Worm (Caenorhabditis elegans) whole organism, L4 larva: Measurements from ENCODE around the gene enol-1.

ENCODE experiments used
- D1046.2 ChIP-seq: fragments of 200-800 bp; sonication (Bioruptor generic); IDR thresholded peaks from 2 replicates; pipeline ENCODE4 v1.3.6; 2022; ENCODE audit warnings: missing genetic modification characterization, missing compliant biosample characterization
- F10B5.3 ChIP-seq: sonication (generic microtip); optimal IDR thresholded peaks from 2 replicates; lab custom pipeline; 2016; ENCODE audit warnings: mild to moderate bottlenecking, missing genetic modification characterization, missing compliant biosample characterization
- F37D6.2 ChIP-seq: sonication (generic microtip); optimal IDR thresholded peaks from 2 replicates; lab custom pipeline; 2016; ENCODE audit warnings: mild to moderate bottlenecking, missing genetic modification characterization, missing compliant biosample characterization
- F44E2.7 ChIP-seq: fragments of 200-800 bp; sonication (Bioruptor generic); IDR thresholded peaks from 2 replicates; pipeline ENCODE4 v2.1.2; 2022; ENCODE audit warnings: missing genetic modification characterization, missing compliant biosample characterization
- F49E8.2 ChIP-seq: sonication (generic microtip); optimal IDR thresholded peaks from 2 replicates; lab custom pipeline; 2016; ENCODE audit warnings: missing compliant biosample characterization, mild to moderate bottlenecking, missing genetic modification characterization, borderline replicate concordance
- T20F7.1 ChIP-seq: fragments of 200-800 bp; sonication (Bioruptor generic); optimal IDR thresholded peaks from 2 replicates; lab custom pipeline; 2018; ENCODE audit warnings: mild to moderate bottlenecking, missing genetic modification characterization, missing compliant biosample characterization
- T26A8.4 ChIP-seq: fragments of 200-800 bp; sonication (Bioruptor generic); IDR thresholded peaks from 2 replicates; pipeline ENCODE4 v1.3.6; 2022; ENCODE audit warnings: missing genetic modification characterization, missing compliant biosample characterization
- Y105C5A.15 ChIP-seq: fragments of 200-800 bp; sonication (Bioruptor generic); IDR thresholded peaks from 2 replicates; pipeline ENCODE4 v1.3.6; 2022; ENCODE audit warnings: missing genetic modification characterization, missing compliant biosample characterization
- Y5F2A.4 ChIP-seq: fragments of 200-800 bp; sonication (Bioruptor generic); optimal IDR thresholded peaks from 2 replicates; lab custom pipeline; 2018; ENCODE audit warnings: mild to moderate bottlenecking, missing genetic modification characterization, missing compliant biosample characterization
- Y75B8A.6 ChIP-seq: fragments of 200-800 bp; sonication (Bioruptor generic); IDR thresholded peaks from 2 replicates; pipeline ENCODE4 v1.3.6; 2022; ENCODE audit warnings: missing genetic modification reagents, missing genetic modification characterization, missing compliant biosample characterization
- aha-1 ChIP-seq: fragments of 150-350 bp; peaks from one replicate; lab custom pipeline; 2014; ENCODE audit warnings: missing biosample characterization, missing genetic modification characterization
- aly-2 ChIP-seq: sonication (generic microtip); optimal IDR thresholded peaks from 2 replicates; lab custom pipeline; 2018; ENCODE audit warnings: missing biosample characterization, missing genetic modification characterization
- attf-4 ChIP-seq: sonication (generic microtip); optimal IDR thresholded peaks from 3 replicates; lab custom pipeline; 2017; ENCODE audit warnings: missing biosample characterization, missing genetic modification characterization
- ceh-20 ChIP-seq: fragments of 200-800 bp; sonication (Bioruptor generic); IDR thresholded peaks from 2 replicates; pipeline ENCODE4 v1.3.6; 2022; ENCODE audit warnings: missing genetic modification reagents, missing genetic modification characterization, missing compliant biosample characterization
- ceh-28 ChIP-seq: fragments of 150-350 bp; optimal IDR thresholded peaks from 2 replicates; lab custom pipeline; 2014; ENCODE audit warnings: missing biosample characterization, missing genetic modification reagents, missing genetic modification characterization
- ceh-82 ChIP-seq: sonication (generic microtip); optimal IDR thresholded peaks from 2 replicates; lab custom pipeline; 2017; ENCODE audit warnings: missing biosample characterization, missing genetic modification characterization
- ces-1 ChIP-seq: fragments of 150-350 bp; sonication (generic microtip); optimal IDR thresholded peaks from 4 replicates; lab custom pipeline; 2014; ENCODE audit warnings: missing biosample characterization, missing genetic modification reagents, missing genetic modification characterization
- cey-2 ChIP-seq: sonication (generic microtip); optimal IDR thresholded peaks from 3 replicates; lab custom pipeline; 2017; ENCODE audit warnings: missing genetic modification characterization, mild to moderate bottlenecking, missing compliant biosample characterization, antibody characterized with exemption, borderline replicate concordance; ENCODE audit not compliant: insufficient read depth
- daf-16 ChIP-seq, 3 experiments: sonication (generic microtip); optimal IDR thresholded peaks; 2 replicates each; lab custom pipeline; 2016 to 2017; ENCODE audit warnings: missing genetic modification characterization in 3 of 3, missing genetic modification reagents in 3 of 3, mild to moderate bottlenecking in 2 of 3, missing compliant biosample characterization in 2 of 3, missing biosample characterization in 1 of 3, moderate library complexity in 1 of 3
- daf-8 ChIP-seq: fragments of 200-800 bp; sonication (Bioruptor generic); IDR thresholded peaks from 2 replicates; pipeline ENCODE4 v1.3.6; 2022; ENCODE audit warnings: missing genetic modification characterization, missing compliant biosample characterization
- egl-27 ChIP-seq: sonication (generic microtip); optimal IDR thresholded peaks from 3 replicates; lab custom pipeline; 2017; ENCODE audit warnings: missing biosample characterization, missing genetic modification reagents, missing genetic modification characterization
- jun-1 ChIP-seq: fragments of 150-350 bp; optimal IDR thresholded peaks from 2 replicates; lab custom pipeline; 2014; ENCODE audit warnings: missing biosample characterization, missing genetic modification reagents, missing genetic modification characterization
- lim-7 ChIP-seq: fragments of 200-800 bp; sonication (Bioruptor generic); IDR thresholded peaks from 2 replicates; pipeline ENCODE4 v1.3.6; 2022; ENCODE audit warnings: missing genetic modification characterization, missing compliant biosample characterization
- madf-5 ChIP-seq, 2 experiments: fragments of 200-800 bp; sonication (Bioruptor generic); IDR thresholded peaks; 2 replicates each; pipeline ENCODE4 v1.3.6; 2022; ENCODE audit warnings: missing compliant biosample characterization in 2 of 2, missing genetic modification characterization in 2 of 2
- mes-2 ChIP-seq: sonication (generic microtip); optimal IDR thresholded peaks from 2 replicates; lab custom pipeline; 2016; ENCODE audit warnings: missing genotype, mild to moderate bottlenecking, missing genetic modification characterization, missing compliant biosample characterization; ENCODE audit not compliant: poor library complexity, severe bottlenecking
- mxl-2 ChIP-seq: fragments of 200-800 bp; sonication (Bioruptor generic); conservative IDR thresholded peaks from 2 replicates; pipeline ENCODE4 v1.3.6; 2022; ENCODE audit warnings: missing genetic modification reagents, missing genetic modification characterization, missing compliant biosample characterization
- nhr-237 ChIP-seq: sonication (generic microtip); optimal IDR thresholded peaks from 2 replicates; lab custom pipeline; 2017; ENCODE audit warnings: missing biosample characterization, missing genetic modification characterization
- nhr-48 ChIP-seq: sonication (generic microtip); optimal IDR thresholded peaks from 2 replicates; lab custom pipeline; 2016; ENCODE audit warnings: mild to moderate bottlenecking, missing genetic modification characterization, missing compliant biosample characterization
- nhr-77 ChIP-seq: fragments of 150-350 bp; optimal IDR thresholded peaks from 2 replicates; lab custom pipeline; 2014; ENCODE audit warnings: missing biosample characterization, missing genetic modification characterization
- pha-4 ChIP-seq, 2 experiments: fragments of 150-350 bp in 1 of 2; fragments of 200-800 bp in 1 of 2; sonication (Bioruptor generic) in 1 of 2; IDR thresholded peaks in 1 of 2; optimal IDR thresholded peaks in 1 of 2; 2 replicates each; pipeline versions ENCODE4 v1.3.6 to Lab custom; 2014 to 2022; ENCODE audit warnings: missing genetic modification characterization in 2 of 2, missing genetic modification reagents in 2 of 2, missing biosample characterization in 1 of 2, missing compliant biosample characterization in 1 of 2
- rbr-2 ChIP-seq: sonication (generic microtip); optimal IDR thresholded peaks from 2 replicates; lab custom pipeline; 2016; ENCODE audit warnings: missing genotype, missing genetic modification characterization, missing compliant biosample characterization
- snpc-4 ChIP-seq: fragments of 150-350 bp; optimal IDR thresholded peaks from 2 replicates; lab custom pipeline; 2014; ENCODE audit warnings: missing biosample characterization, missing genetic modification characterization
- unc-39 ChIP-seq: sonication (generic microtip); optimal IDR thresholded peaks from 2 replicates; lab custom pipeline; 2017; ENCODE audit warnings: missing biosample characterization, missing genetic modification characterization
- unc-62 ChIP-seq, 3 experiments: fragments of 150-350 bp in 1 of 3; sonication (generic microtip); optimal IDR thresholded peaks in 2 of 3; peaks in 1 of 3; 1 replicate in 1 of 3; 2 replicates in 2 of 3; lab custom pipeline; 2014 to 2017; ENCODE audit warnings: missing biosample characterization in 3 of 3, missing genetic modification characterization in 3 of 3, missing genetic modification reagents in 3 of 3, missing genotype in 1 of 3
- zip-2 ChIP-seq: fragments of 150-350 bp; optimal IDR thresholded peaks from 2 replicates; lab custom pipeline; 2014; ENCODE audit warnings: missing biosample characterization, missing genetic modification characterization
- ztf-11 ChIP-seq: fragments of 150-350 bp; optimal IDR thresholded peaks from 2 replicates; lab custom pipeline; 2014; ENCODE audit warnings: missing biosample characterization, missing genetic modification characterization
- ztf-7 ChIP-seq: fragments of 150-350 bp; optimal IDR thresholded peaks from 2 replicates; lab custom pipeline; 2014; ENCODE audit warnings: missing biosample characterization, missing genetic modification characterization

enol-1 gene

DNA sequence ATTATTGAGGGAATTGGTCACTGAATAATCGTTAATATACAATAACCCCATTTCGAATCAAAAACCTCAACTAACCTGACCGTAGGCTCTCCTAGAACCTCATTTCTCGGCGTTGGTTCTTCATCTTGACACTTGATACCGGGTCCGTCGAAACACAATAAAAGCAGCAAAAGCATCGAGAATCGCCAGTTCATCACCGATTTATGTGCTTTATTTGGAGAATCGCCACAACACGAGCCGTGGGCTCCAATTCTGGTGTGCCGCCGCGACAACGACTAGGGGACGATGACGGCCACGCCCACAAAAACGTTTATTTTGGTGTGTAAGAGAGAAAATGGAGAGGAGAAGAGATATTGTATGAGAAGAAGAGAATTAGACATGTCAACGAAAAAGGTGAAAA, 16.6 kb downstream of the enol-1 start, which contains the start of gene cutl-15:
TSS of gene cutl-15 (minus strand) at position 298 of the 400 bp plus-strand sequence.
- TF ChIP-seq aha-1 (peak; percentile 98), ztf-11 (no peak), ceh-20 (no peak), mes-2 (tag; lab: Kevin White, UChicago) (no peak), T26A8.4 (GFP tag; lab: Robert Waterston, UW) (no peak), Y75B8A.6 (no peak), nhr-77 (tag; lab: Kevin White, UChicago) (no peak), mxl-2 (GFP tag; lab: Robert Waterston, UW) (no peak), unc-39 (no peak), cey-2 (tag; lab: Kevin White, UChicago) (no peak), unc-62 (GFP tag; optimal IDR thresholded peaks at IDR 0.05 in 1 of 2; lab: Kevin White, UChicago) (peak in 1 of 2 experiments; percentile 25), unc-62 (tag; optimal IDR thresholded peaks at IDR 0.05; lab: Kevin White, UChicago) (no peak), egl-27 (tag; lab: Kevin White, UChicago) (no peak), T20F7.1 (GFP tag; lab: Kevin White, UChicago) (no peak), jun-1 (tag; lab: Kevin White, UChicago) (no peak), F44E2.7 (GFP tag; lab: Robert Waterston, UW) (no peak)

DNA sequence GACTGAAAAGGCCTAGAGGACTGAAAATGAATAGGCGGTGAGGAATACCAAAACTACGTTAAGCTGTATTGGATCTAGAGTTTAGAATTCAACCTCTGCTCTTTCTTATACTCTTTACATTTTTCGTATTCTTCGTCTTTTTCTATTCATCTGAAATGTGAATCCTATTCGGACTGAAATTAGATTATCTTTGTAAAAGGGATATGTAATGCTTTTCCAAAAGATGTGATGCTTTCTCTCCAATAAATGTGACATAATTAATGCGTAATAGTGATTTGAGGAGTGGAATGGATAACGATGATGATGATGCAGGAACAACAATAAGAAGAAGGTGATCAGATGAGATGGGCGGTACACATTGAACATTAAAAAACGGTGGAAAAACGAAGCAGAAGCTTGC, 17.8 kb downstream of the enol-1 start:
- TF ChIP-seq Y5F2A.4 (GFP tag; lab: Kevin White, UChicago) (no peak), snpc-4 (no peak), daf-16 (GFP tag; optimal IDR thresholded peaks at IDR 0.05; lab: Kevin White, UChicago) (no peak), daf-16 (tag; optimal IDR thresholded peaks at IDR 0.05; lab: Kevin White, UChicago) (no peak), ceh-28 (tag; lab: Kevin White, UChicago) (no peak), ces-1 (GFP tag; lab: Kevin White, UChicago) (no peak), F44E2.7 (GFP tag; lab: Robert Waterston, UW) (no peak), nhr-237 (tag; lab: Kevin White, UChicago) (no peak), D1046.2 (GFP tag; lab: Robert Waterston, UW) (no peak), madf-5 (GFP tag; IDR thresholded peaks at IDR 0.05; lab: Robert Waterston, UW) (no peak), ceh-82 (tag; lab: Kevin White, UChicago) (no peak), rbr-2 (tag; lab: Kevin White, UChicago) (no peak)

ce11 chrII:8951270-8951669, 20.5 kb downstream of the enol-1 start:
- no peak for TF ChIP-seq ztf-7
- peak in 1 of 2 experiments; percentile 97 for TF ChIP-seq unc-62 (GFP tag; optimal IDR thresholded peaks at IDR 0.05 in 1 of 2; lab: Kevin White, UChicago)
- TF ChIP-seq unc-62 (tag; optimal IDR thresholded peaks at IDR 0.05; lab: Kevin White, UChicago): no peak
- TF ChIP-seq nhr-237 (tag; lab: Kevin White, UChicago): no peak
- TF ChIP-seq, all 104 proteins: peak for 1

DNA sequence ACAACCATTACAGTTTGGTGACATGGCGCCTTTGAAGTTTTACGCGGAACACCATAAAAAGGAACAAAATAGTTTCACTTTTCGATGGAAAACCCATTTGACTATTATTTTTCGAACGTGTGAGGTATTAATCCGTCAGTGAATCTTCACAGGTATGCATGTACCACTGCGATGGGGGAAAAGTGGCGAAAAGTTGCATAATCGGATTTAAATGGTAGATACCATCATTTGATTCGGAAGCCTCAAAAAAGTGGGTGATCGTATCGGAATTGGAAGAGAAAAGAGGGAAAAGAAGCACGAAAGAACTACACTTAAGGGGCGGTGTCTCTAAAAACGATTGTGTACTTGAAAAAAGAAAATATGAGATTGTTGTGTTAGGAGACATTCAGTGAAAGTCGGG, 22.9 kb downstream of the enol-1 start:
- TF ChIP-seq F49E8.2: no peak
- TF ChIP-seq snpc-4: no peak
- no peak for TF ChIP-seq zip-2 (tag; lab: Kevin White, UChicago)
- TF ChIP-seq ztf-11: no peak
- no peak for TF ChIP-seq aly-2 (tag; lab: Kevin White, UChicago)
- no peak for TF ChIP-seq F10B5.3 (tag; lab: Kevin White, UChicago)
- TF ChIP-seq pha-4 (GFP tag; IDR thresholded peaks at IDR 0.05; lab: Robert Waterston, UW): no peak
- no peak for TF ChIP-seq pha-4 (tag; optimal IDR thresholded peaks at IDR 0.05; lab: Kevin White, UChicago)
- TF ChIP-seq daf-8: no peak
- no peak for TF ChIP-seq ceh-28 (tag; lab: Kevin White, UChicago)
- TF ChIP-seq F37D6.2 (tag; lab: Kevin White, UChicago): no peak
- no peak for TF ChIP-seq lim-7 (GFP tag; lab: Robert Waterston, UW)
- TF ChIP-seq attf-4 (tag; lab: Kevin White, UChicago): no peak
- TF ChIP-seq ces-1 (GFP tag; lab: Kevin White, UChicago): no peak
- no peak for TF ChIP-seq nhr-48 (tag; lab: Kevin White, UChicago)
- TF ChIP-seq Y105C5A.15: no peak
- TF ChIP-seq Y5F2A.4 (GFP tag; lab: Kevin White, UChicago): no peak
